Worm (Caenorhabditis elegans) whole organism, mixed stage, embryonic: ENCODE measurements around the gene C47D12.2.
"Not testable (repeated sequence)": the region's sequence is repeated elsewhere in the genome, so short reads cannot be mapped to it uniquely, and the experiment has no call there.

Experiments
- M03D4.4 ChIP-seq: sonication (generic microtip); optimal IDR thresholded peaks from 2 replicates; lab custom pipeline; 2017; ENCODE audit warnings: mild to moderate bottlenecking, missing genetic modification characterization, missing compliant biosample characterization
- bed-3 ChIP-seq: fragments of 200-800 bp; sonication (Bioruptor generic); optimal IDR thresholded peaks from 3 replicates; lab custom pipeline; 2018; ENCODE audit warnings: mild to moderate bottlenecking, missing genetic modification characterization, moderate library complexity, missing compliant biosample characterization
- blmp-1 ChIP-seq: fragments of 150-350 bp; optimal IDR thresholded peaks from 2 replicates; lab custom pipeline; 2014; ENCODE audit warnings: missing biosample characterization, missing genetic modification characterization
- ceh-39 ChIP-seq: fragments of 150-350 bp; optimal IDR thresholded peaks from 2 replicates; lab custom pipeline; 2014; ENCODE audit warnings: missing biosample characterization, missing genetic modification characterization
- ceh-43 ChIP-seq: fragments of 200-800 bp; sonication (Bioruptor generic); optimal IDR thresholded peaks from 2 replicates; lab custom pipeline; 2018; ENCODE audit warnings: mild to moderate bottlenecking, missing genetic modification characterization, moderate library complexity, missing compliant biosample characterization
- ceh-83 ChIP-seq: fragments of 200-800 bp; sonication (Bioruptor generic); optimal IDR thresholded peaks from 2 replicates; lab custom pipeline; 2018; ENCODE audit warnings: mild to moderate bottlenecking, missing genetic modification characterization, missing compliant biosample characterization
- ces-1 ChIP-seq: fragments of 150-350 bp; optimal IDR thresholded peaks from 2 replicates; lab custom pipeline; 2014; ENCODE audit warnings: missing biosample characterization, missing genetic modification reagents, missing genetic modification characterization
- cnd-1 ChIP-seq: fragments of 200-800 bp; sonication (Bioruptor generic); optimal IDR thresholded peaks from 2 replicates; lab custom pipeline; 2018; ENCODE audit warnings: mild to moderate bottlenecking, missing genetic modification characterization, missing compliant biosample characterization
- elt-1 ChIP-seq: sonication (generic microtip); optimal IDR thresholded peaks from 2 replicates; lab custom pipeline; 2017; ENCODE audit warnings: missing genetic modification characterization, mild to moderate bottlenecking, missing compliant biosample characterization, antibody characterized with exemption, moderate library complexity, borderline replicate concordance; ENCODE audit not compliant: insufficient read depth
- elt-3 ChIP-seq: fragments of 150-350 bp; optimal IDR thresholded peaks from 2 replicates; lab custom pipeline; 2014; ENCODE audit warnings: missing biosample characterization, missing genetic modification characterization
- flh-1 ChIP-seq: fragments of 200-800 bp; sonication (Bioruptor generic); optimal IDR thresholded peaks from 2 replicates; lab custom pipeline; 2018; ENCODE audit warnings: mild to moderate bottlenecking, missing genetic modification characterization, moderate library complexity, missing compliant biosample characterization
- ham-2 ChIP-seq: fragments of 200-800 bp; sonication (Bioruptor generic); optimal IDR thresholded peaks from 2 replicates; lab custom pipeline; 2018; ENCODE audit warnings: mild to moderate bottlenecking, missing genetic modification characterization, missing compliant biosample characterization
- hlh-1 ChIP-seq: fragments of 150-350 bp; optimal IDR thresholded peaks from 2 replicates; lab custom pipeline; 2014; ENCODE audit warnings: missing biosample characterization, missing genetic modification reagents, missing genetic modification characterization
- lin-13 ChIP-seq: fragments of 150-350 bp; optimal IDR thresholded peaks from 2 replicates; lab custom pipeline; 2014; ENCODE audit warnings: missing biosample characterization, missing genetic modification characterization
- lin-32 ChIP-seq: fragments of 200-800 bp; sonication (Bioruptor generic); optimal IDR thresholded peaks from 2 replicates; lab custom pipeline; 2018; ENCODE audit warnings: mild to moderate bottlenecking, missing genetic modification characterization, missing compliant biosample characterization
- lsy-2 ChIP-seq: fragments of 150-350 bp; optimal IDR thresholded peaks from 2 replicates; lab custom pipeline; 2014; ENCODE audit warnings: missing biosample characterization, missing genetic modification characterization
- mab-5 ChIP-seq: fragments of 150-350 bp; optimal IDR thresholded peaks from 2 replicates; lab custom pipeline; 2014; ENCODE audit warnings: missing biosample characterization, missing genetic modification characterization
- mep-1 ChIP-seq: fragments of 150-350 bp; optimal IDR thresholded peaks from 2 replicates; lab custom pipeline; 2017; ENCODE audit warnings: missing biosample characterization, missing genetic modification reagents, missing genetic modification characterization, inconsistent platforms
- mls-2 ChIP-seq: sonication (generic microtip); optimal IDR thresholded peaks from 2 replicates; lab custom pipeline; 2016; ENCODE audit warnings: mild to moderate bottlenecking, missing genetic modification characterization, moderate library complexity, missing compliant biosample characterization
- nhr-12 ChIP-seq: fragments of 150-350 bp; optimal IDR thresholded peaks from 2 replicates; lab custom pipeline; 2014; ENCODE audit warnings: missing biosample characterization, missing genetic modification characterization
- nhr-237 ChIP-seq: fragments of 150-350 bp; optimal IDR thresholded peaks from 2 replicates; lab custom pipeline; 2014; ENCODE audit warnings: missing biosample characterization, missing genetic modification characterization
- nhr-28 ChIP-seq: fragments of 150-350 bp; optimal IDR thresholded peaks from 2 replicates; lab custom pipeline; 2014; ENCODE audit warnings: missing biosample characterization, missing genetic modification characterization
- nhr-76 ChIP-seq: sonication (generic microtip); optimal IDR thresholded peaks from 2 replicates; lab custom pipeline; 2017; ENCODE audit warnings: missing biosample characterization, missing genetic modification characterization
- pha-4 ChIP-seq: fragments of 150-350 bp; optimal IDR thresholded peaks from 2 replicates; lab custom pipeline; 2018; ENCODE audit warnings: missing biosample characterization, missing genetic modification reagents, missing genetic modification characterization
- sem-2 ChIP-seq: fragments of 200-800 bp; sonication (Bioruptor generic); optimal IDR thresholded peaks from 2 replicates; lab custom pipeline; 2018; ENCODE audit warnings: mild to moderate bottlenecking, missing genetic modification characterization, missing compliant biosample characterization
- snpc-4 ChIP-seq: fragments of 150-350 bp; optimal IDR thresholded peaks from 2 replicates; lab custom pipeline; 2014; ENCODE audit warnings: missing biosample characterization, missing genetic modification characterization
- sptf-1 ChIP-seq: sonication (generic microtip); optimal IDR thresholded peaks from 2 replicates; lab custom pipeline; 2017; ENCODE audit warnings: mild to moderate bottlenecking, missing genetic modification characterization, moderate library complexity, missing compliant biosample characterization
- tbx-8 ChIP-seq: fragments of 200-800 bp; sonication (Bioruptor generic); optimal IDR thresholded peaks from 2 replicates; lab custom pipeline; 2018; ENCODE audit warnings: mild to moderate bottlenecking, missing genetic modification characterization, moderate library complexity, missing compliant biosample characterization
- unc-120 ChIP-seq: sonication (generic microtip); optimal IDR thresholded peaks from 2 replicates; lab custom pipeline; 2017; ENCODE audit warnings: missing genetic modification characterization, missing compliant biosample characterization; ENCODE audit not compliant: poor library complexity, severe bottlenecking
- unc-39 ChIP-seq: fragments of 150-350 bp; optimal IDR thresholded peaks from 2 replicates; lab custom pipeline; 2014; ENCODE audit warnings: missing biosample characterization, missing genetic modification characterization
- unc-62 ChIP-seq: fragments of 150-350 bp; optimal IDR thresholded peaks from 2 replicates; lab custom pipeline; 2014; ENCODE audit warnings: missing biosample characterization, missing genetic modification reagents, missing genetic modification characterization
- zip-8 ChIP-seq: fragments of 150-350 bp; optimal IDR thresholded peaks from 2 replicates; lab custom pipeline; 2014; ENCODE audit warnings: missing biosample characterization, missing genetic modification characterization

The C47D12.2 gene

ce11 chrII:11688643-11689042, 12.5 kb downstream of the C47D12.2 start, which contains the start of gene kel-1:
TSS of gene kel-1 (plus strand) at chrII:11688943.
- TF ChIP-seq cnd-1 (tag; lab: Kevin White, UChicago) (no peak), lsy-2 (tag; lab: Kevin White, UChicago) (no peak), blmp-1 (tag; lab: Kevin White, UChicago) (no peak), M03D4.4 (no peak), tbx-8 (GFP tag; lab: Kevin White, UChicago) (no peak), nhr-28 (tag; lab: Kevin White, UChicago) (no peak), elt-3 (no peak), ceh-39 (tag; lab: Kevin White, UChicago) (no peak), hlh-1 (tag; lab: Kevin White, UChicago) (no peak), zip-8 (tag; lab: Kevin White, UChicago) (no peak)
- TF ChIP-seq, all 35 proteins: peak for 0

DNA sequence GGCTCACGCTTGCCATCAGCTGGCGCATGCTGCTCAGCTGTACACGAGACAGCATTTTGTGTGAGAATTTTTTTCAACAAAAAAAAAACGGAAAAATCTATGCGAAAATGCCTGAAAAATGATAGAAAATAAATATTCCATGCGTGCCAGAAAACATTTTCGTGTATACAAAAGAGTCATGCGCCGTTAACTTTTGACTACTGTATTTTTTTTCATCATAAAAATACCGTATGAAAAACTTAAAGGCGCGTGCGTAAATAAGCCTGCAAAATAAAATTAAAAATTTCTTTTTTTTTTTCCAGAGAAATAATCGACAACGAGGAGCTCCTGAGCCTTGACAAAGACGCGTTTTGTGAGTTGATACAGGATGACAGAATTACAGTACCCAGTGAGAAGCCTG, 13.8 kb downstream of the C47D12.2 start:
- TF ChIP-seq nhr-12 (tag; lab: Kevin White, UChicago) (no peak), unc-120 (no peak), nhr-28 (tag; lab: Kevin White, UChicago) (no peak)
- TF ChIP-seq, all 35 proteins: peak for 0

DNA sequence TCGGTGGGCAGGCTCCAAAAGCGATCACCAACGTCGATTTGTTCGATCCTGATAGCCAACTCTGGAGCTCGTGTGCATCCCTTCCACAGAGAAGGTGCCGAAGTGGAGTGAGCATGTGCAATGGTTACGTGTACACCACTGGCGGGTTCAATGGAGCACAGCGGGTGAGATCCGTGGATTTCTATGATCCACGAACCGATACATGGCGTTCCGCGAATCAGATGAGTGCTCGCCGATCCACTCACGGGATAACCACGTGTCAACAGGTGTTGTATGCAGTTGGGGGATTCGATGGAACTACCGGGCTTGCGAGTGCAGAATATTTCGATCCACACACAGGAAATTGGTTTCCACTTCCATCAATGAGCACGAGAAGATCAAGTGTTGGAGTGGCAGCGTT, 14.8 kb downstream of the C47D12.2 start:
- no peak for TF ChIP-seq ces-1
- TF ChIP-seq ceh-43 (GFP tag; lab: Kevin White, UChicago): no peak
- no peak for TF ChIP-seq lin-32
- TF ChIP-seq elt-1 (tag; lab: Kevin White, UChicago): no peak
- TF ChIP-seq ham-2 (GFP tag; lab: Kevin White, UChicago): no peak
- no peak for TF ChIP-seq nhr-12 (tag; lab: Kevin White, UChicago)
- no peak for TF ChIP-seq mab-5 (tag; lab: Kevin White, UChicago)
- no peak for TF ChIP-seq zip-8 (tag; lab: Kevin White, UChicago)
- TF ChIP-seq flh-1: no peak
- TF ChIP-seq nhr-76: no peak
- TF ChIP-seq lin-13 (tag; lab: Kevin White, UChicago): no peak
- no peak for TF ChIP-seq mep-1
- no peak for TF ChIP-seq pha-4 (tag; lab: Kevin White, UChicago)
- no peak for TF ChIP-seq cnd-1 (tag; lab: Kevin White, UChicago)
- TF ChIP-seq elt-3: no peak
- TF ChIP-seq sptf-1 (tag; lab: Kevin White, UChicago): no peak
- no peak for TF ChIP-seq unc-120
- TF ChIP-seq blmp-1 (tag; lab: Kevin White, UChicago): no peak
- no peak for TF ChIP-seq nhr-237 (tag; lab: Kevin White, UChicago)

DNA sequence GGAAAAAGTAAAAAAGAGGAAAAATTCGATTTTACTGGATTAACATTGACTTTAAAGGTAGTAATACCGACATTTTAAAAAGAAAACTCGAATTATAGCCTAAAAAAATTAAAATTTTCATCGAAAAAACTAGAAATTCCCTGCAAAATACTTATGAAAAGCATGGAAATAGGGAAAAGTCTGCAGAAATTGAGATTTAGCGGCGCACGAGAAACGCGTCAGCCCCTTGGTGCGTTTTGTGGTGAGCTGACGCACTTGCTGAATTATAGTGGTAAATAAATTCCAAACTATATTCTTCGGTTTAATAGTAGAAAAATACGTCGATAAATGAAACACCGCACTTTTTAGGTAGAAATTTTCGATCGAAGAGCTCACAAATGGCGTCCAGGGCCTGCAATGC, 18.3 kb downstream of the C47D12.2 start:
- TF ChIP-seq sptf-1 (tag; lab: Kevin White, UChicago) (peak; percentile 63), lsy-2 (tag; lab: Kevin White, UChicago) (peak; percentile 18), unc-120 (peak; percentile 1), mep-1 (peak; percentile 75), unc-39 (no peak), lin-13 (tag; lab: Kevin White, UChicago) (peak; percentile 50), nhr-76 (no peak), M03D4.4 (peak; percentile 15), nhr-28 (tag; lab: Kevin White, UChicago) (no peak), pha-4 (tag; lab: Kevin White, UChicago) (peak; percentile 9), ham-2 (GFP tag; lab: Kevin White, UChicago) (peak; percentile 17)

DNA sequence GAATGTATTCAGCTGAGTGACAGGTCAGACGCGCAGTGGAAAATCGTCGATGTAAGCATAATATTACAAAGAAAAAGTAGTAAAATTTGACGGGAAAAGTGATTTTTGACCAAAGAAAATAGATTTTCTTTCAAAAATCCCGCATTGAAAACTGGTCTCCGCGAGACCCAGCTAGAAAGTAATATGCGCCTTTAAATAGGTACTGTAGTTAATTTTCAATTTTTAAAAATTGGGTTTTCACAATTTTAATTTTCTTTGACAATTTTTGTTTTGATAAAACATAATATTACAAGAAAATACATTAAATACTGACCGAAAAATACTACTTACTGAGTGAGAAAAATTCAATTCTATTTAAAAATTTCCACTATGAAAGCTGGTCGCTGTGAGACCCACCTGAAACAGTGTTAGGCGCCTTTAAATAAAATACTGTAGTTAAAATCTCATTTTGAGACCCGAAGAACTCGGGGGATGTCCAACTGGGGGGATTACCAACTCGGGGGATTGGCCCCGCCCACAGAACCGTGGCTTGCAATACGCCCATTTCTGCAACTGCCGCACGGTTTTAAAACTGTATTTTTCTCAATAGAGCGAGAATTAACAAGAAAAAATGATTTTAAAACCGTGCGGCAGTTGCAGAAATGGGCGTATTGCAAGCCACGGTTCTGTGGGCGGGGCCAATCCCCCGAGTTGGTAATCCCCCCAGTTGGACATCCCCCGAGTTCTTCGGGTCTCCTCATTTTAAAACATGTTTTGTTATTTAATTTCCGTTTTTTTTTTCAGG, 19.2 kb downstream of the C47D12.2 start, which contains the start of gene tars-1:
TSS of gene tars-1 (minus strand) at position 497 of the 784 bp plus-strand sequence.
- TF ChIP-seq ceh-83 (GFP tag; lab: Kevin White, UChicago); bed-3 (GFP tag; lab: Kevin White, UChicago); nhr-237 (tag; lab: Kevin White, UChicago): not testable (repeated sequence)

DNA sequence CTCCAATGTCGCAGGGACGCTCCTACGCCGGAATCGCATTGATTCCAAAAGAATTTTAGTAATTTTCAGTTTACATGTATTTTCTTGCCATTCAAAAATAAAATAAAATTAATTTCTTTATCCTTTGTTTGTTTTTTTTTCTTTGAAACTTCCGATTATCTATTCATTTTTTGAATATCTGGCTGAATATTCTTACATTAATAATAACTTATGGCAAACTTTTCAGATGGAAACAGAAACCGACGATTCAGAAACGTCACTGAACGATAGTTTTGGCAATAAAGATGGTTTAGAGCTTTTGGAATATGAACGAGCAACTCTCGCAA, 19.8 kb downstream of the C47D12.2 start, which contains the start of gene xpf-1:
TSS of gene xpf-1 (plus strand) at position 227 of the 326 bp plus-strand sequence.
- no peak for TF ChIP-seq unc-39
- TF ChIP-seq lin-13 (tag; lab: Kevin White, UChicago): no peak
- no peak for TF ChIP-seq snpc-4 (tag; lab: Kevin White, UChicago)
- TF ChIP-seq nhr-12 (tag; lab: Kevin White, UChicago): no peak
- no peak for TF ChIP-seq blmp-1 (tag; lab: Kevin White, UChicago)
- no peak for TF ChIP-seq sptf-1 (tag; lab: Kevin White, UChicago)
- no peak for TF ChIP-seq pha-4 (tag; lab: Kevin White, UChicago)
- no peak for TF ChIP-seq lsy-2 (tag; lab: Kevin White, UChicago)
- TF ChIP-seq ceh-39 (tag; lab: Kevin White, UChicago): no peak
- no peak for TF ChIP-seq nhr-237 (tag; lab: Kevin White, UChicago)
- no peak for TF ChIP-seq sem-2 (GFP tag; lab: Kevin White, UChicago)
- TF ChIP-seq mls-2 (tag; lab: Kevin White, UChicago): no peak
- no peak for TF ChIP-seq bed-3 (GFP tag; lab: Kevin White, UChicago)
- no peak for TF ChIP-seq nhr-28 (tag; lab: Kevin White, UChicago)
- no peak for TF ChIP-seq zip-8 (tag; lab: Kevin White, UChicago)
- TF ChIP-seq ceh-43 (GFP tag; lab: Kevin White, UChicago): no peak
- no peak for TF ChIP-seq tbx-8 (GFP tag; lab: Kevin White, UChicago)
- TF ChIP-seq unc-120: no peak
- no peak for TF ChIP-seq mep-1
- TF ChIP-seq unc-62 (GFP tag; lab: Kevin White, UChicago): no peak
